Fruit fly (Drosophila melanogaster): ENCODE measurements around the gene larp.
A peak's percentile ranks its signal among the peaks of the same experiment; 100 is the strongest.

The larp gene

DNA sequence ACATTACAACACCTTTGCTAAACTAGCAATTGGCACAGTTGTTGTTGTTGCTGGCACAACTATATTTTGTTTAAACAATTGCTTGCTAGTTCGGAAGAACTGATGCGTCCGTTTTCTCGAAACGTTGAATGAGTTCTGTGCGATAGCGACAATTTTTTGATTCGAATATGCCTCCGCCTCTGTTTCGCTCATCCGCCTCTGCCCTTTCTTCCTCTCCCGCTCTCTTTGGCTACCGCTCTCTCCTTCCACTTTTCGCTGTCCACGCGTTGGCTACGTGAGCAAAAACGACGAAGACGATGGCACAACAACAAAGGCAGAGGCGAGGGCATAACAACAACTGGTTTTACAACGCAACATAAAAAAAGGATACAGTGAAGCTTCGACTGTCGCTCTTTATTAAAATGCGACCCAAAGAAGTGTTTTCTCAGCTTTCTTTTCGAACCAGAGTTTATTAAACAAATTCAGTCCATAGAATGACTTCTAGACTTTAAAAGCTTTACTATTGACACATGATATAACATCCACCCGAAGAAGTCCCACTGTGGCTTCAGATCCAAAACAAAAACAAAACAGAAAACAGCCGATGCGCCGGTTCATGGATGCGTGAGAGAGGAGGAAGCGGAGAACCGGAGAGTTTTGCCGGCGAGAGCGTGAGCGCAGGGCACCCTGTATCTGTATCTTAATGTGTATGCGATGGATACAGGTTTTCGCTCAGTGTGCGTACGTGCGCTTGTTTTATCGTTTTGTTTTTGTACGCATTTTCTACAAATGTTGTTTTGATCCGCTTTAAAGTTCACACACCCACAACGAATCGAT lies 9.9 kb downstream of the larp start (continued):
- TF ChIP-seq chinmo (GFP tag; IDR thresholded peaks at IDR 0.05; ENCODE audit: partially characterized antibody) (no peak), CG33557 (GFP tag; optimal IDR thresholded peaks at IDR 0.05) (peak; percentile 97), CG18619 (GFP tag; optimal IDR thresholded peaks at IDR 0.05) (peak; percentile 99), sug (tag; optimal IDR thresholded peaks at IDR 0.05) (peak; percentile 98), C15 (GFP tag; IDR thresholded peaks at IDR 0.05) (no peak), cwo (GFP tag; optimal IDR thresholded peaks at IDR 0.05) (peak; percentile 99), Neu2 (GFP tag; optimal IDR thresholded peaks at IDR 0.05; ENCODE audit: borderline replicate concordance) (peak; percentile 99), CG4820 (GFP tag; optimal IDR thresholded peaks at IDR 0.05) (peak; percentile 98), Hmx (GFP tag; optimal IDR thresholded peaks at IDR 0.05) (peak; percentile 98), CG12391 (tag; optimal IDR thresholded peaks at IDR 0.05) (peak; percentile 100), CTCF (GFP tag; optimal IDR thresholded peaks at IDR 0.05) (peak; percentile 77), CG17385 (GFP tag; optimal IDR thresholded peaks at IDR 0.05) (peak; percentile 99), zf30C (GFP tag; optimal IDR thresholded peaks at IDR 0.05) (peak; percentile 99), jigr1 (GFP tag; IDR thresholded peaks at IDR 0.05) (no peak), CG10543 (GFP tag; optimal IDR thresholded peaks at IDR 0.05) (peak; percentile 100), CG18599 (GFP tag; optimal IDR thresholded peaks at IDR 0.05) (peak; percentile 100), Gug (GFP tag; IDR thresholded peaks at IDR 0.05) (peak; percentile 99), Max (GFP tag; optimal IDR thresholded peaks at IDR 0.05) (peak; percentile 99), trh (GFP tag; optimal IDR thresholded peaks at IDR 0.05) (peak; percentile 99), gcm (GFP tag; optimal IDR thresholded peaks at IDR 0.05) (peak; percentile 99), CG3838 (GFP tag; optimal IDR thresholded peaks at IDR 0.05) (peak; percentile 99), CG42726 (GFP tag; IDR thresholded peaks at IDR 0.05; ENCODE audit: partially characterized antibody) (no peak), Taf1 (GFP tag; IDR thresholded peaks at IDR 0.05) (no peak), CG11247 (GFP tag; IDR thresholded peaks at IDR 0.05) (no peak), CG14860 (GFP tag; IDR thresholded peaks at IDR 0.05; ENCODE audit: partially characterized antibody) (no peak), sna (GFP tag; IDR thresholded peaks at IDR 0.05; ENCODE audit: partially characterized antibody) (no peak), kni (GFP tag; optimal IDR thresholded peaks at IDR 0.05) (peak; percentile 96), CG8290 (GFP tag; optimal IDR thresholded peaks at IDR 0.05) (peak; percentile 99), CG8290 (tag; optimal IDR thresholded peaks at IDR 0.05) (peak; percentile 94 to 99), jing (GFP tag; optimal IDR thresholded peaks at IDR 0.05) (peak; percentile 98), lola (GFP tag; optimal IDR thresholded peaks at IDR 0.05) (peak in 1 of 3 experiments; percentile 99), nerfin-2 (GFP tag; IDR thresholded peaks at IDR 0.05; ENCODE audit: partially characterized antibody) (no peak), pita (GFP tag; optimal IDR thresholded peaks at IDR 0.05) (no peak), Ets65A (GFP tag) (peak; percentile 100), oc (tag; optimal IDR thresholded peaks at IDR 0.05) (peak; percentile 99), MTF-1 (GFP tag; optimal IDR thresholded peaks at IDR 0.05; ENCODE audit: borderline replicate concordance) (peak; percentile 98), sisA (GFP tag; IDR thresholded peaks at IDR 0.05) (no peak), peb (GFP tag; IDR thresholded peaks at IDR 0.05) (no peak), Pdp1 (GFP tag; optimal IDR thresholded peaks at IDR 0.05) (peak; percentile 100), Gsc (GFP tag; IDR thresholded peaks at IDR 0.05) (no peak), scrt (GFP tag; optimal IDR thresholded peaks at IDR 0.05) (peak; percentile 99), Abd-B (GFP tag; optimal IDR thresholded peaks at IDR 0.05) (peak; percentile 99), so (GFP tag; IDR thresholded peaks at IDR 0.05) (no peak), Bteb2 (GFP tag; optimal IDR thresholded peaks at IDR 0.05) (peak; percentile 99), ab (GFP tag; optimal IDR thresholded peaks at IDR 0.05) (peak; percentile 98), gce (GFP tag; IDR thresholded peaks at IDR 0.05) (no peak), CG16813 (GFP tag; IDR thresholded peaks at IDR 0.05; ENCODE audit: partially characterized antibody) (no peak), CG1024 (GFP tag; IDR thresholded peaks at IDR 0.05) (no peak), nom (GFP tag; optimal IDR thresholded peaks at IDR 0.05) (peak; percentile 100)

All from whole organism, embryonic.